Comparison of ENCODE assay signal across 2 fruit fly cellular contexts in genomic region chrX:18838929-18839576, dm6.
A peak's percentile ranks its signal among the peaks of the same experiment; 100 is the strongest.
TF ChIP-seq lines count a peak whose summit lies in the region.

No protein-coding gene starts in this region.

TF ChIP-seq in whole organism, embryonic, 481 proteins besides CTCF, POLR2A, EP300 and RAD21 (continued from another document and continues in another):
- no peak for TF ChIP-seq CG30020 (tag; optimal IDR thresholded peaks at IDR 0.05; lab: Kevin White, UChicago)
- no peak for TF ChIP-seq CG31224 (GFP tag; IDR thresholded peaks at IDR 0.05; lab: Robert Waterston, UW)
- TF ChIP-seq CG1832 (GFP tag; optimal IDR thresholded peaks at IDR 0.05; lab: Kevin White, UChicago): no peak
- TF ChIP-seq slbo (GFP tag; IDR thresholded peaks at IDR 0.05; lab: Robert Waterston, UW): no peak
- TF ChIP-seq CG18599 (GFP tag; optimal IDR thresholded peaks at IDR 0.05; lab: Kevin White, UChicago): no peak
- no peak for TF ChIP-seq CG4282 (GFP tag; optimal IDR thresholded peaks at IDR 0.05; lab: Kevin White, UChicago)
- TF ChIP-seq CG3726 (GFP tag; IDR thresholded peaks at IDR 0.05; lab: Robert Waterston, UW): no peak
- TF ChIP-seq cwo (GFP tag; optimal IDR thresholded peaks at IDR 0.05; lab: Kevin White, UChicago): no peak
- TF ChIP-seq BtbVII (GFP tag; optimal IDR thresholded peaks at IDR 0.05; lab: Kevin White, UChicago): peak; percentile 8
- no peak for TF ChIP-seq CG17912 (GFP tag; optimal IDR thresholded peaks at IDR 0.05; lab: Kevin White, UChicago)
- no peak for TF ChIP-seq esg (GFP tag; conservative IDR thresholded peaks at IDR 0.05; lab: Robert Waterston, UW)
- TF ChIP-seq sens (GFP tag; lab: Kevin White, UChicago): peak; percentile 61
- TF ChIP-seq CG4820 (GFP tag; optimal IDR thresholded peaks at IDR 0.05; lab: Kevin White, UChicago): no peak
- no peak for TF ChIP-seq nerfin-1 (tag; optimal IDR thresholded peaks at IDR 0.05; lab: Kevin White, UChicago)
- no peak for TF ChIP-seq Spps (tag; optimal IDR thresholded peaks at IDR 0.05; lab: Kevin White, UChicago)
- no peak for TF ChIP-seq pros (GFP tag; optimal IDR thresholded peaks at IDR 0.05; lab: Kevin White, UChicago)
- no peak for TF ChIP-seq CG9817 (tag; optimal IDR thresholded peaks at IDR 0.05; lab: Kevin White, UChicago)
- no peak for TF ChIP-seq CG11247 (GFP tag; IDR thresholded peaks at IDR 0.05; lab: Robert Waterston, UW)
- TF ChIP-seq CG10209 (GFP tag; optimal IDR thresholded peaks at IDR 0.05; lab: Kevin White, UChicago): no peak
- no peak for TF ChIP-seq CG2116 (GFP tag; optimal IDR thresholded peaks at IDR 0.05; lab: Kevin White, UChicago)
- no peak for TF ChIP-seq CG10321 (GFP tag; IDR thresholded peaks at IDR 0.05; lab: Robert Waterston, UW)
- no peak for TF ChIP-seq Fer2 (tag; optimal IDR thresholded peaks at IDR 0.05; lab: Kevin White, UChicago)
- no peak for TF ChIP-seq CG7556 (GFP tag; optimal IDR thresholded peaks at IDR 0.05; lab: Kevin White, UChicago)
- TF ChIP-seq aop (GFP tag; IDR thresholded peaks at IDR 0.05; lab: Robert Waterston, UW): no peak
- no peak for TF ChIP-seq D19B (GFP tag; optimal IDR thresholded peaks at IDR 0.05; lab: Kevin White, UChicago)
- TF ChIP-seq ase (GFP tag; IDR thresholded peaks at IDR 0.05; lab: Robert Waterston, UW): no peak
- no peak for TF ChIP-seq Sin3A (optimal IDR thresholded peaks at IDR 0.05; lab: Kevin White, UChicago)
- peak; percentile 9 for TF ChIP-seq gem (tag; optimal IDR thresholded peaks at IDR 0.05; lab: Kevin White, UChicago)
- no peak for TF ChIP-seq pita (GFP tag; optimal IDR thresholded peaks at IDR 0.05; lab: Kevin White, UChicago)
- TF ChIP-seq ci (GFP tag; IDR thresholded peaks at IDR 0.05; lab: Robert Waterston, UW): 0 out of 3 replicates have a peak, but pooled peaks have one; percentile 15
- no peak for TF ChIP-seq Antp (GFP tag; optimal IDR thresholded peaks at IDR 0.05; lab: Kevin White, UChicago)
- TF ChIP-seq Elba2 (GFP tag; optimal IDR thresholded peaks at IDR 0.05; lab: Kevin White, UChicago): no peak
- TF ChIP-seq chif (GFP tag; optimal IDR thresholded peaks at IDR 0.05; lab: Kevin White, UChicago): no peak
- no peak for TF ChIP-seq Ssrp (tag; optimal IDR thresholded peaks at IDR 0.05; lab: Kevin White, UChicago)
- no peak for TF ChIP-seq unc-4 (GFP tag; IDR thresholded peaks at IDR 0.05; lab: Robert Waterston, UW; ENCODE audit: partially characterized antibody)
- no peak for TF ChIP-seq pan (optimal IDR thresholded peaks at IDR 0.05; lab: Kevin White, UChicago)
- no peak for TF ChIP-seq pan (GFP tag; optimal IDR thresholded peaks at IDR 0.05 in 1 of 2, IDR thresholded peaks at IDR 0.05 in 1 of 2)
- no peak for TF ChIP-seq Camta (GFP tag; optimal IDR thresholded peaks at IDR 0.05; lab: Kevin White, UChicago)
- TF ChIP-seq Ets97D (GFP tag; optimal IDR thresholded peaks at IDR 0.05; lab: Kevin White, UChicago): no peak
- no peak for TF ChIP-seq CHES-1-like (GFP tag; optimal IDR thresholded peaks at IDR 0.05; lab: Kevin White, UChicago)
- TF ChIP-seq CG1024 (GFP tag; IDR thresholded peaks at IDR 0.05; lab: Robert Waterston, UW): no peak
- TF ChIP-seq ash1 (GFP tag; optimal IDR thresholded peaks at IDR 0.05; lab: Kevin White, UChicago): no peak
- TF ChIP-seq disco-r (GFP tag; optimal IDR thresholded peaks at IDR 0.05; lab: Kevin White, UChicago): no peak
- no peak for TF ChIP-seq pb (GFP tag; optimal IDR thresholded peaks at IDR 0.05; lab: Kevin White, UChicago)
- no peak for TF ChIP-seq hth (optimal IDR thresholded peaks at IDR 0.05; lab: Kevin White, UChicago)
- TF ChIP-seq CG43689 (GFP tag; IDR thresholded peaks at IDR 0.05; lab: Robert Waterston, UW): no peak
- TF ChIP-seq hb (GFP tag; IDR thresholded peaks at IDR 0.05; lab: Robert Waterston, UW; ENCODE audit: partially characterized antibody): no peak
- peak; percentile 47 for TF ChIP-seq Med (GFP tag; lab: Kevin White, UChicago)
- TF ChIP-seq CG12942 (GFP tag; optimal IDR thresholded peaks at IDR 0.05; lab: Kevin White, UChicago): no peak
- TF ChIP-seq Awh (GFP tag; IDR thresholded peaks at IDR 0.05; lab: Robert Waterston, UW): no peak
- peak; percentile 2 for TF ChIP-seq CG1529 (GFP tag; optimal IDR thresholded peaks at IDR 0.05; lab: Kevin White, UChicago)
- no peak for TF ChIP-seq tgo (GFP tag; IDR thresholded peaks at IDR 0.05; lab: Robert Waterston, UW)
- no peak for TF ChIP-seq nerfin-2 (GFP tag; IDR thresholded peaks at IDR 0.05; lab: Robert Waterston, UW; ENCODE audit: partially characterized antibody)
- TF ChIP-seq jigr1 (GFP tag; IDR thresholded peaks at IDR 0.05; lab: Robert Waterston, UW): no peak
- TF ChIP-seq CG13123 (GFP tag; optimal IDR thresholded peaks at IDR 0.05; lab: Kevin White, UChicago): no peak
- no peak for TF ChIP-seq CG3281 (GFP tag; optimal IDR thresholded peaks at IDR 0.05; lab: Kevin White, UChicago)
- no peak for TF ChIP-seq CG9609 (GFP tag; optimal IDR thresholded peaks at IDR 0.05; lab: Kevin White, UChicago)
- no peak for TF ChIP-seq exex (tag; optimal IDR thresholded peaks at IDR 0.05; lab: Kevin White, UChicago)
- peak; percentile 45 for TF ChIP-seq ATbp (GFP tag; optimal IDR thresholded peaks at IDR 0.05; lab: Kevin White, UChicago)
- TF ChIP-seq CG8281 (tag; optimal IDR thresholded peaks at IDR 0.05; lab: Kevin White, UChicago): no peak
- TF ChIP-seq CG4854 (GFP tag; optimal IDR thresholded peaks at IDR 0.05; lab: Kevin White, UChicago): no peak
- TF ChIP-seq MBD-R2 (GFP tag; IDR thresholded peaks at IDR 0.05; lab: Robert Waterston, UW): no peak
- no peak for TF ChIP-seq Lhr (GFP tag; optimal IDR thresholded peaks at IDR 0.05; lab: Kevin White, UChicago)
- no peak for TF ChIP-seq CG15696 (tag; optimal IDR thresholded peaks at IDR 0.05; lab: Kevin White, UChicago)
- peak; percentile 43 for TF ChIP-seq lab (GFP tag; optimal IDR thresholded peaks at IDR 0.05; lab: Kevin White, UChicago)
- no peak for TF ChIP-seq CG42726 (GFP tag; IDR thresholded peaks at IDR 0.05; lab: Robert Waterston, UW; ENCODE audit: partially characterized antibody)
- TF ChIP-seq CG2889 (GFP tag; IDR thresholded peaks at IDR 0.05; lab: Robert Waterston, UW): no peak
- TF ChIP-seq CG18262 (tag; optimal IDR thresholded peaks at IDR 0.05; lab: Kevin White, UChicago): peak; percentile 13
- TF ChIP-seq CG6683 (GFP tag; optimal IDR thresholded peaks at IDR 0.05; lab: Kevin White, UChicago): no peak
- no peak for TF ChIP-seq scrt (GFP tag; optimal IDR thresholded peaks at IDR 0.05; lab: Kevin White, UChicago)
- peak; percentile 50 for TF ChIP-seq CG15601 (tag; optimal IDR thresholded peaks at IDR 0.05; lab: Kevin White, UChicago)

TF ChIP-seq in whole organism, prepupa, 60 proteins besides CTCF, POLR2A, EP300 and RAD21 (continued from another document):
- TF ChIP-seq CG34406 (GFP tag; optimal IDR thresholded peaks at IDR 0.05; lab: Kevin White, UChicago): no peak
- TF ChIP-seq cyc (GFP tag; optimal IDR thresholded peaks at IDR 0.05; lab: Kevin White, UChicago): no peak
- TF ChIP-seq fkh (GFP tag; optimal IDR thresholded peaks at IDR 0.05; lab: Kevin White, UChicago): peak; percentile 62
- no peak for TF ChIP-seq Lpt (GFP tag; optimal IDR thresholded peaks at IDR 0.05; lab: Kevin White, UChicago)
- peak; percentile 64 for TF ChIP-seq Eip78C (GFP tag; lab: Kevin White, UChicago)
- peak; percentile 6 for TF ChIP-seq vri (GFP tag; optimal IDR thresholded peaks at IDR 0.05; lab: Kevin White, UChicago)
- TF ChIP-seq CG6854 (GFP tag; optimal IDR thresholded peaks at IDR 0.05; lab: Kevin White, UChicago): peak; percentile 25
- TF ChIP-seq dac (GFP tag; optimal IDR thresholded peaks at IDR 0.05; lab: Kevin White, UChicago): no peak
- no peak for TF ChIP-seq Gug (GFP tag; IDR thresholded peaks at IDR 0.05; lab: Robert Waterston, UW)
- TF ChIP-seq Blimp-1 (GFP tag; optimal IDR thresholded peaks at IDR 0.05; lab: Kevin White, UChicago): no peak
- no peak for TF ChIP-seq achi (GFP tag; optimal IDR thresholded peaks at IDR 0.05; lab: Kevin White, UChicago)
- TF ChIP-seq CG6808 (GFP tag; optimal IDR thresholded peaks at IDR 0.05; lab: Kevin White, UChicago): peak; percentile 30
- 0 out of 3 replicates have a peak, but pooled peaks have one; percentile 21 for TF ChIP-seq CG8119 (GFP tag; IDR thresholded peaks at IDR 0.05; lab: Robert Waterston, UW)
- TF ChIP-seq fd85E (GFP tag; optimal IDR thresholded peaks at IDR 0.05; lab: Kevin White, UChicago): no peak
- TF ChIP-seq Hr4 (GFP tag; optimal IDR thresholded peaks at IDR 0.05; lab: Kevin White, UChicago): peak; percentile 8
- TF ChIP-seq CG31627 (GFP tag; optimal IDR thresholded peaks at IDR 0.05; lab: Kevin White, UChicago): no peak
- TF ChIP-seq CG7368 (GFP tag; optimal IDR thresholded peaks at IDR 0.05; lab: Kevin White, UChicago): no peak
- no peak for TF ChIP-seq CG11294 (GFP tag; IDR thresholded peaks at IDR 0.05; lab: Robert Waterston, UW)
- TF ChIP-seq CG11762 (GFP tag; optimal IDR thresholded peaks at IDR 0.05; lab: Kevin White, UChicago; ENCODE audit: insufficient read depth): no peak
- no peak for TF ChIP-seq CG15336 (GFP tag; IDR thresholded peaks at IDR 0.05; lab: Robert Waterston, UW)
- TF ChIP-seq Hr39 (GFP tag; optimal IDR thresholded peaks at IDR 0.05; lab: Kevin White, UChicago): no peak
- peak; percentile 29 for TF ChIP-seq Met (GFP tag; optimal IDR thresholded peaks at IDR 0.05; lab: Kevin White, UChicago)
- 0 out of 3 replicates have a peak, but pooled peaks have one; percentile 27 for TF ChIP-seq eg (GFP tag; IDR thresholded peaks at IDR 0.05; lab: Robert Waterston, UW)
- no peak for TF ChIP-seq dsx (GFP tag; optimal IDR thresholded peaks at IDR 0.05; lab: Kevin White, UChicago; ENCODE audit: poor library complexity, severe bottlenecking)
- TF ChIP-seq OdsH (GFP tag; optimal IDR thresholded peaks at IDR 0.05; lab: Kevin White, UChicago): no peak
- TF ChIP-seq CG4318 (GFP tag; optimal IDR thresholded peaks at IDR 0.05; lab: Kevin White, UChicago): no peak
- no peak for TF ChIP-seq CG8319 (GFP tag; optimal IDR thresholded peaks at IDR 0.05; lab: Kevin White, UChicago)
- TF ChIP-seq topi (GFP tag; optimal IDR thresholded peaks at IDR 0.05; lab: Kevin White, UChicago): no peak
- no peak for TF ChIP-seq Ets96B (tag; optimal IDR thresholded peaks at IDR 0.05; lab: Kevin White, UChicago)
- peak; percentile 49 for TF ChIP-seq CG6792 (GFP tag; optimal IDR thresholded peaks at IDR 0.05; lab: Kevin White, UChicago)
TF ChIP-seq in whole organism, prepupa: peak in this region for 24.
